Worm (Caenorhabditis elegans): ENCODE results near the gene snx-6.

The snx-6 gene

ce11 chrV:17951172-17951999 lies 28.5 kb downstream of the snx-6 start, which contains the start of gene Y59A8B.24 (continued):
- peak; percentile 80 for TF ChIP-seq madf-9 (GFP tag; conservative IDR thresholded peaks at IDR 0.05)
- TF ChIP-seq dmd-8 (GFP tag; IDR thresholded peaks at IDR 0.05), result 0 out of 2 replicates have a peak, but pooled peaks have one; percentile 67
- TF ChIP-seq D1046.2 (GFP tag; IDR thresholded peaks at IDR 0.05), result no peak
- no peak for TF ChIP-seq F26F4.8 (GFP tag; conservative IDR thresholded peaks at IDR 0.05)
- peak; percentile 100 for TF ChIP-seq set-16 (GFP tag; IDR thresholded peaks at IDR 0.05)
- TF ChIP-seq hmg-1.1 (GFP tag; IDR thresholded peaks at IDR 0.05), result peak; percentile 97
- TF ChIP-seq snpc-4 (tag; optimal IDR thresholded peaks at IDR 0.05), result no peak
- TF ChIP-seq egl-43 (GFP tag; IDR thresholded peaks at IDR 0.05), result peak; percentile 88
- TF ChIP-seq madf-5 (GFP tag; IDR thresholded peaks at IDR 0.05), result 0 out of 4 replicates have a peak, but pooled peaks of 1 of the 2 experiments have one; percentile 43
- no peak for TF ChIP-seq zip-2 (tag; optimal IDR thresholded peaks at IDR 0.05)
- TF ChIP-seq ces-1 (GFP tag; optimal IDR thresholded peaks at IDR 0.05), result no peak
- TF ChIP-seq fos-1 (tag; optimal IDR thresholded peaks at IDR 0.05), result no peak
- peak; percentile 52 to 59 for TF ChIP-seq daf-16 (GFP tag; optimal IDR thresholded peaks at IDR 0.05)
- TF ChIP-seq daf-16 (tag; optimal IDR thresholded peaks at IDR 0.05), result peak; percentile 90
- peak; percentile 86 for TF ChIP-seq pha-4 (GFP tag; IDR thresholded peaks at IDR 0.05)
- no peak for TF ChIP-seq pha-4 (tag; optimal IDR thresholded peaks at IDR 0.05)
- peak; percentile 95 for TF ChIP-seq mep-1 (tag; optimal IDR thresholded peaks at IDR 0.05)
- TF ChIP-seq nhr-42 (GFP tag; IDR thresholded peaks at IDR 0.05), result peak; percentile 77

DNA sequence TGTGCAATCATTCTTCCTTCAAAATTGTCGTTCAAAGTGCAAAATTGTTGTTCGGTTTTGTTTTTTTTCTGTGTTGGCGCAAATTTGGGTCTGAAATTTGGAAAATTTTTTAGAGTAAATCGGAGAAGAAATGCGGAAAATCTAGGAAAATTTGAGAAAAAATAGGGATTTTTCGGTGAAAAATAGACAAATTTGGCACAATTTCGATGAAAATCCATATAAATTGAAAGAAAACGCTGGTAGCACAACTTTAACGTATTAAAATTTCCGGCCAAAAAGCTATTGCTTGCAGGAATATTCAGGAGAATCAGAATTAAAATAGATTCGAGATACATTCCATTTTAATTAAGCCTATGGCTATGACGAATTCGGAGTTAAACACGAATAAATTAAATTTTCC lies 30.8 kb downstream of the snx-6 start, which contains the start of gene dpy-21:
Gene dpy-21, minus strand, starts transcription at position 101 of the 400 bp plus-strand sequence.
- TF ChIP-seq dpl-1 (GFP tag; optimal IDR thresholded peaks at IDR 0.05), result no peak
- peak; percentile 84 for TF ChIP-seq aha-1 (tag)
- no peak for TF ChIP-seq zfp-2 (tag; optimal IDR thresholded peaks at IDR 0.05)

DNA sequence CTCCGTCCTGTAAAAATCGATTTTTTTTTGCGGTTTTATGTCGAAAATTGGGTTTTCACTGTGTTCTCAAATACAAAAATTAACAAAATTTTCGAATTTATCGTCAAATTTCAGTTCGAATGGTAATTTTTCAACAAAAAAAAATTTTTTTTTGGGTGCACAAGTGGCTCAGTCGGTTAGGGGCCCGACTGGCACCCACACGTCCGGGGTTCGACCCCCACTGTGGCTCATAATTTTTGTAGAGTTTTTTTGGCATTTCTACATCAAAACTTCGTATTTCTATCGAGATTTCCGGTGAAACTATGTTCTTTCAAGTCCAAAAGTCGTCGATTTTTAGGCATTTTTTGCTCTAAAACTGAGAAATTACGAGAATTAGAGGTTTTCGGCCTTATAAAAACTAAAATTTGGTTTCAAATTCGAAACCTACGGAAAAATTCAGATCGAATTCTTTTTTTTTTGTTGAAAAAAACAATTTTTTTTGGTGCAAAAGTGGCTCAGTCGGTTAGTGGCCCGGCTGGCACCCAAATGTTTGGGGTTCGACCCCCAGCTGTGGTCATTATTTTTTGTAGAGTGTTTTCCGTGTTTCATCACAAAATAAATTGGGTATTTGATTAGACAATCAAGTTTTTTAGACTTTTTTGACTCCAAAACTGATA lies 31.7 kb downstream of the snx-6 start:
- no peak for TF ChIP-seq dmd-8 (GFP tag; IDR thresholded peaks at IDR 0.05)
- peak in 1 of 2 experiments; percentile 81 for TF ChIP-seq unc-62 (GFP tag; optimal IDR thresholded peaks at IDR 0.05 in 1 of 2)
- no peak for TF ChIP-seq unc-62 (tag; optimal IDR thresholded peaks at IDR 0.05)

ce11 chrV:17947266-17947665 lies 32.6 kb downstream of the snx-6 start:
- no peak for TF ChIP-seq ztf-7 (tag; optimal IDR thresholded peaks at IDR 0.05)
- no peak for TF ChIP-seq madf-9 (GFP tag; conservative IDR thresholded peaks at IDR 0.05)
- no peak for TF ChIP-seq F26F4.8 (GFP tag; conservative IDR thresholded peaks at IDR 0.05)
- no peak for TF ChIP-seq Y5F2A.4 (GFP tag; optimal IDR thresholded peaks at IDR 0.05)
- TF ChIP-seq egl-27 (tag; optimal IDR thresholded peaks at IDR 0.05), result no peak
- TF ChIP-seq lin-38 (GFP tag; IDR thresholded peaks at IDR 0.05), result no peak
- TF ChIP-seq spr-1 (tag; optimal IDR thresholded peaks at IDR 0.05), result no peak
- no peak for TF ChIP-seq saeg-2 (GFP tag; IDR thresholded peaks at IDR 0.05)
- no peak for TF ChIP-seq gei-8 (GFP tag; optimal IDR thresholded peaks at IDR 0.05)
- no peak for TF ChIP-seq zip-2 (tag; optimal IDR thresholded peaks at IDR 0.05)
- TF ChIP-seq lin-15B (tag; optimal IDR thresholded peaks at IDR 0.05), result no peak
- TF ChIP-seq nhr-77 (tag; optimal IDR thresholded peaks at IDR 0.05), result no peak
- no peak for TF ChIP-seq php-3 (GFP tag; IDR thresholded peaks at IDR 0.05)
- no peak for TF ChIP-seq sdz-12 (GFP tag; optimal IDR thresholded peaks at IDR 0.05)
- TF ChIP-seq egl-43 (GFP tag; IDR thresholded peaks at IDR 0.05), result no peak
- TF ChIP-seq Y75B8A.6 (GFP tag; IDR thresholded peaks at IDR 0.05), result no peak
- TF ChIP-seq pha-4 (GFP tag; IDR thresholded peaks at IDR 0.05), result no peak
- no peak for TF ChIP-seq pha-4 (tag; optimal IDR thresholded peaks at IDR 0.05)
